Worm (Caenorhabditis elegans) whole organism, late embryonic: ENCODE data around the gene tyr-2.

Experiments used
- ahr-1 ChIP-seq: sonication (generic microtip); optimal IDR thresholded peaks from 2 replicates; lab custom pipeline; 2016; ENCODE audit warnings: missing genetic modification characterization, missing compliant biosample characterization
- ama-1 ChIP-seq: fragments of 150-350 bp; optimal IDR thresholded peaks from 2 replicates; lab custom pipeline; 2014
- ceh-2 ChIP-seq: sonication (generic microtip); optimal IDR thresholded peaks from 2 replicates; lab custom pipeline; 2016; ENCODE audit warnings: missing genotype, missing genetic modification characterization, missing compliant biosample characterization
- ceh-9 ChIP-seq: sonication (generic microtip); optimal IDR thresholded peaks from 2 replicates; lab custom pipeline; 2016; ENCODE audit warnings: mild to moderate bottlenecking, missing genetic modification characterization, inconsistent platforms, missing compliant biosample characterization
- fkh-6 ChIP-seq: sonication (generic microtip); optimal IDR thresholded peaks from 2 replicates; lab custom pipeline; 2016; ENCODE audit warnings: missing genetic modification characterization, missing compliant biosample characterization
- nhr-11 ChIP-seq: fragments of 150-350 bp; optimal IDR thresholded peaks from 2 replicates; lab custom pipeline; 2014; ENCODE audit warnings: missing biosample characterization, missing genetic modification characterization
- pag-3 ChIP-seq: sonication (generic microtip); optimal IDR thresholded peaks from 2 replicates; lab custom pipeline; 2016; ENCODE audit warnings: missing compliant biosample characterization, missing genetic modification characterization, borderline replicate concordance
- sox-4 ChIP-seq: sonication (generic microtip); optimal IDR thresholded peaks from 2 replicates; lab custom pipeline; 2017; ENCODE audit warnings: mild to moderate bottlenecking, missing genetic modification characterization, inconsistent platforms, missing compliant biosample characterization
- ztf-16 ChIP-seq: sonication (generic microtip); optimal IDR thresholded peaks from 2 replicates; lab custom pipeline; 2017; ENCODE audit warnings: missing genetic modification characterization, missing compliant biosample characterization

- TF ChIP-seq nhr-11 (tag; lab: Kevin White, UChicago) = no peak
- no peak for TF ChIP-seq ceh-2 (tag; lab: Kevin White, UChicago)
- no peak for TF ChIP-seq fkh-6
- TF ChIP-seq ztf-16 (tag; lab: Kevin White, UChicago) = no peak
- no peak for TF ChIP-seq ceh-9
- no peak for TF ChIP-seq pag-3 (tag; lab: Kevin White, UChicago)
- no peak for TF ChIP-seq ahr-1 (tag; lab: Kevin White, UChicago)
- no peak for TF ChIP-seq ama-1 (lab: Kevin White, UChicago)
- no peak for TF ChIP-seq sox-4 (tag; lab: Kevin White, UChicago)
Measured at ce11 chrIII:13714950-13715349, 29.1 kb upstream of the tyr-2 start.
